Fruit fly (Drosophila melanogaster) S2 (cell line): ENCODE data around the gene alpha-Man-IIb.

Experiments used
- CG8478 ChIP-seq: fragments of >200 bp; optimal IDR thresholded peaks from 2 replicates; lab custom pipeline; 2018
- CTCF ChIP-seq, 2 experiments: fragments of >200 bp; optimal IDR thresholded peaks; 2 replicates each; lab custom pipeline; 2018

alpha-Man-IIb gene

dm6 chr3R:15803502-15804461, at the start of gene alpha-Man-IIb:
alpha-Man-IIb (plus strand) TSS chr3R:15804248.
- TF ChIP-seq CG8478 (lab: Kevin White, UChicago): no peak
- peak in 1 of 2 experiments; percentile 58 for TF ChIP-seq CTCF (optimal IDR thresholded peaks at IDR 0.05; lab: Kevin White, UChicago)

DNA sequence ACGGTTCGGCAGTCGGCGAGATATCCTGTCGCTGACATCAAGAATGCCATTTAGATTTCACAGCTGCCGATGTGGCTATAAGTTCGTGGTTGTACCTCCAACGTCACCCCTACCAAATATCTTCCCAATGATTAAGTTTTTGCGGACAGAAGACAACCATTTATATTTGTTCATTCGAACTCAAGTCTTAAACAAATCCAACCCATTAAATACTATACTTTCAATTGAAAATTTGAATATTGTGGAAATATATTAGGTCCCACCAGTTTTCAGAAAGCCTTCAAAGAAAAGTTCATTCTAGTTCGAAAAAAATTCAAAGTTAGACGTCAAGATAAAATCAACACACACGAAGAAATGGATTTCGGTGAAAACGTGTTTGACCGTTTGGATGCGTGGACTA, 41.2 kb upstream of the alpha-Man-IIb start, which contains the start of gene CG12784:
TSS of gene CG12784 (plus strand) at position 301 of the 400 bp plus-strand sequence.
- no peak for TF ChIP-seq CG8478 (lab: Kevin White, UChicago)
- no peak for TF ChIP-seq CTCF (optimal IDR thresholded peaks at IDR 0.05; lab: Kevin White, UChicago)

DNA sequence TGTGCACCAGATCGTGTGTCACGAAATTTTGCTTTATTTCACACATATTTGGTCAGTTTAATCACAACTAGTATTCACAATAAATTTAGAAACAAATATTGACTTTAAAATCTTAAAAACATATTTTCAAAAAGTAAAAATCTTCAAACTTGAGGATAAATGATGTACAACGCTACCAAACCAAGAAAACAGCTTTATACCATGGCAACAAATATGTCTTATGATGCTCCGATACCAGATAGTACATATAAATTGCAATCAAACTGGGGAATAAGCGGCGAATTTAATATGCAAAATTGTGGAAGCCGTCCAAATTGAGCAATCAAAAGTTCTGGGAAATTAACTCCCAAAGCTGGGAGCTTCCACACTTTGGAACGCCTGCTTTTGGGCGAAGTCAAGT, 36.7 kb upstream of the alpha-Man-IIb start, which contains the start of gene CG5623:
TSS of gene CG5623 (minus strand) at position 101 of the 400 bp plus-strand sequence.
- no peak for TF ChIP-seq CTCF (optimal IDR thresholded peaks at IDR 0.05; lab: Kevin White, UChicago)
- no peak for TF ChIP-seq CG8478 (lab: Kevin White, UChicago)

- TF ChIP-seq CTCF (optimal IDR thresholded peaks at IDR 0.05; lab: Kevin White, UChicago) (no peak), CG8478 (lab: Kevin White, UChicago) (no peak)
Measured at dm6 chr3R:15768900-15769299, 35.1 kb upstream of the alpha-Man-IIb start.

DNA sequence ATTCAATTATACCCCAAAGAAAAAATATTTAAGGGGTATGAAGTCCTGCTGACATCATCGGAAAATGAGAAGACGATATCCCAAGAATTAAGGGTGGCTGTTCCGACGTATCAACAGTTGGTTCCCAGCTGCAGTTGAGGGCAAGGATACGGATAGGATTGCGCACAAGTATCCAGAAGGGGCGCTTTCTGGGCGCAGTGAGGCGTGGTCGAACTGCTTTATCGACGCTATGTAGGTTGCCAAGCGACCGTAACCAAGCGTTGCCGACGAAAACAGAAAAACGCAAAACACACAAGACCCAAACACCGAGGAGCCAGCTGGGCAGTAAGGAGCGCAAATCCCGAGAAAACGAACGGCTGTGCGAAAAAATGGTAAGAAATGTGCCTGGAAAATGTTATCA, 29.9 kb upstream of the alpha-Man-IIb start, which contains the start of gene Ttc26:
TSS of gene Ttc26 (plus strand) at position 289 of the 400 bp plus-strand sequence.
- TF ChIP-seq CG8478 (lab: Kevin White, UChicago): no peak
- TF ChIP-seq CTCF (optimal IDR thresholded peaks at IDR 0.05; lab: Kevin White, UChicago): no peak

dm6 chr3R:15775242-15775641, 28.8 kb upstream of the alpha-Man-IIb start, which contains the start of gene CG45207:
CG45207 (minus strand) TSS chr3R:15775342.
- TF ChIP-seq CTCF (optimal IDR thresholded peaks at IDR 0.05; lab: Kevin White, UChicago): no peak
- TF ChIP-seq CG8478 (lab: Kevin White, UChicago): no peak

DNA sequence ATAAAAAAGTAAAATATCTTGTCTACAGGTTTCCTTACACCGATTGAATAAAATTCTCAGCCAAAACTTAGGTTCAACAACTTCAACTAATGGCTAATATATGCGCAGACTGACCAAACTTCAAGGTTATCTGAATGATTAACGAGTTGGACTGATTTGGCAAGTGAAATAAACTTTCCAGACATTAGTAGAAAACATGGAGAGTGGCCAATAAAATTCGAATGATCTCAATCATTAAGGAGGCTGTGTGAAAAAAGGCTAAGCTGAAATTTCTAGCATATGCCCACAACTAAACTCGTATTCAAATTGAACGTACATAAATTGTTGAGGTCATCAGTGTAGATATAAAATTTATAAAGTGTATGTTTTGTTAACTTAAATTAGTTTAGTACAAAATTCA, 24.5 kb upstream of the alpha-Man-IIb start, which contains the start of gene CG5614:
TSS of gene CG5614 (plus strand) at position 301 of the 400 bp plus-strand sequence.
- TF ChIP-seq CTCF (optimal IDR thresholded peaks at IDR 0.05; lab: Kevin White, UChicago) (no peak), CG8478 (lab: Kevin White, UChicago) (no peak)

DNA sequence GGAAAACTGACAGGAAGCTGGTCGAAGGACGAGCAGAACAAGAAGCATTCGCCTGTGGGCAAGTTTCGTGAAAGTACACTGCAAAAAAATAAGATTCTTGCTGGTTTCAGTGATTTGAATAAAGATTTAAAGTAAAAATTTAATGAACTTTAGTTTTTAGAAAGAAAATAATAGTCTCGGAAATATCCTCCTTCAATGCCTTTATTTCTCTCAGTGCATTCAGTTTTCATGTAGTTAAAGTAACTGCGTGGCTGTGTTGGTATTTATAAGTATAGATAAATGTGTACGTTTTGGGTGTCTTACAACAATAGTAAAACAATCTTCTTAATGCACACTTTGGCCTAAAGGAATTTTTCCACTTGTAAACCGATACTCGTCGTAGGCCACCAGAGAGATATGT, 19.8 kb upstream of the alpha-Man-IIb start:
- TF ChIP-seq CTCF (optimal IDR thresholded peaks at IDR 0.05; lab: Kevin White, UChicago) (no peak), CG8478 (lab: Kevin White, UChicago) (no peak)

dm6 chr3R:15786538-15786937, 17.5 kb upstream of the alpha-Man-IIb start, which contains the start of gene CG9590:
CG9590 (plus strand) TSS chr3R:15786703.
- TF ChIP-seq CG8478 (lab: Kevin White, UChicago): no peak
- no peak for TF ChIP-seq CTCF (optimal IDR thresholded peaks at IDR 0.05; lab: Kevin White, UChicago)

DNA sequence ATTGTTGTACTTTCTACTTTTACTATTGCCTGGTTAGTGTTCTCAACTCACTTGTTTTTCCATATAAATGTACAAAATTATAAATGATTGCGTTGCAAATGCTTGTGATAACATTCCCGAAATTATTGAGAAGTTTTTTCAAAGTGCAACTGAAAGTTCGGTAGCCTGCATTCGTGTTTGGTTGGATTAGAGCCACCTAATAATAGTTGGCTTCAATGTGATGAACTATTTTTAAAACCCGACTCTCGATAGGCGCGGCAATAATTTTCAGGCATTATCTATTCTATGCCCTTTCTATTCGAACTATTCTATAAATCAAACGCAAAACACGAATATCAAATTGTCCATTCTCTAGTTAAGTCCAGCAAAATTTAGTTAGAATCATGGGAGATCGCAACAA, 15.8 kb upstream of the alpha-Man-IIb start, which contains the start of gene Uros2:
TSS of gene Uros2 (plus strand) at position 301 of the 400 bp plus-strand sequence.
- TF ChIP-seq CTCF (optimal IDR thresholded peaks at IDR 0.05; lab: Kevin White, UChicago) (no peak), CG8478 (lab: Kevin White, UChicago) (no peak)

- no peak for TF ChIP-seq CG8478 (lab: Kevin White, UChicago)
- TF ChIP-seq CTCF (optimal IDR thresholded peaks at IDR 0.05; lab: Kevin White, UChicago): peak in 1 of 2 experiments; percentile 44
Measured at dm6 chr3R:15792427-15792826, 11.6 kb upstream of the alpha-Man-IIb start, which contains the start of gene Acyp2. Acyp2 (plus strand) TSS chr3R:15792688.

dm6 chr3R:15793372-15793802, 10.7 kb upstream of the alpha-Man-IIb start, which contains the start of gene nsl1:
nsl1 (plus strand) TSS chr3R:15793782.
- TF ChIP-seq CG8478 (lab: Kevin White, UChicago) (no peak), CTCF (optimal IDR thresholded peaks at IDR 0.05; lab: Kevin White, UChicago) (peak; percentile 20 to 32)

DNA sequence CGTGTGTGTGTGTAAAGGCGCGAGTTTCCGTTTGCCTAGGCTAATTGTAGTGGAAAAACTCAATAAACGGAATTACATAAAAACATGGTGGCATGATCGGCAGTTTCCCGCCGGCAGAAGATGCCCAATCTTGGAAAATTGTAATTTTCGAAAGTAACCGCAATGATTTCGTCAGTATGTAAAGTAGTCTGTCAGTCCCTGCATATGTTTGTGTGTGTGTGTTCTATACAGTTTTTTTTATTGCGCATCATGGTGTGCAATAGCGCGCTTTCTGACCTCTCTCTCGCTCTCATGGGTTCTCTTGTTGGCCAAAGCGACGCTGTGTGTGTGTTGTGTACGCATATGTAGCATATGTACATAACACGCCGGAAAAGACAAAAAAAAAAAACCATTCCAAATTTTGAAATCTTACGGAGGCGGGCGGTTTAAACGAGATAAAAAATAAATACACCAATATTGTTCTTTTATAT, 9.8 kb upstream of the alpha-Man-IIb start:
- no peak for TF ChIP-seq CG8478 (lab: Kevin White, UChicago)
- TF ChIP-seq CTCF (optimal IDR thresholded peaks at IDR 0.05; lab: Kevin White, UChicago): no peak

DNA sequence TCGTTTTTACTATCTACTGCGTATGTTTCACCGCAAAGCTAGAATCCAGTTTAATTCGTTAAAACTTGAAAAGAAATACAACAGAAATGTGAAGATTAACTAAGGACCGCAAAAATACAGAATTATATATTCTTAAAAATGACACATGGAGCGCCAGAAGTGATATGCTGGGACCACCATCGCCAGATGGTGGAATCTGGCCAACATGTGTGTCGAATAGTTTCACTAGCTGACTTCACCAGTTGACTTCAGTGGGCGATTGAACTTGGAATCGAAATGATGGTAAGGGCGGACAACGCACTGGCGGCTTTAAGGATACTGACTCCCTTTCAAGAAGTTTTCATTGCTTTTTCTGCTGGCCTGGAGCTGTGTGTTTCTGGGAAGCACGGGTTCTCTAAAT, 2.0 kb upstream of the alpha-Man-IIb start, which contains the start of gene CG9593:
TSS of gene CG9593 (plus strand) at position 270 of the 400 bp plus-strand sequence.
- no peak for TF ChIP-seq CG8478 (lab: Kevin White, UChicago)
- no peak for TF ChIP-seq CTCF (optimal IDR thresholded peaks at IDR 0.05; lab: Kevin White, UChicago)
